Fruit fly (Drosophila melanogaster): ENCODE measurements around the gene ATP6AP2.

The ATP6AP2 gene

DNA sequence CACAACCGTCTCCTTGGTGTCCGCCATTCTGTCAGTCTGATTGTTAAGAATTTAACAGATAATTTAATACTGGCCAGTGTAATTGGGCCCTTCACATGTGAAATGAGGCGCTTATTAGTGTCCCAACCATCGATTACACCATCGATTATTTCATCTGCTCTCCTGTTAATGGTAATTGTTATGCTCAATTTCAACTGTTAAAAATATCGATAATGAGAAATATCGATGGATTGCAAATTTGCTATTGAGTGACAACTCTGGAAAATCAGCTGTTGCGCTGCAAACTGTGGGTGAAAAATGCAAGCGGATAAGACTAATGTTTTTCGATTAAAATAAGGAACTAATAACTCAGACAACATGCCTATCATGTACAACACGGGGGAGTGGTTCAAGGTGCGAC is 6.3 kb downstream of the ATP6AP2 start, which contains the start of the genes TrpRS and Vps16A (continued):
- TF ChIP-seq dmrt99B (tag; optimal IDR thresholded peaks at IDR 0.05) (no peak), lmd (GFP tag; IDR thresholded peaks at IDR 0.05) (no peak), CG18011 (GFP tag; optimal IDR thresholded peaks at IDR 0.05) (no peak), HmgD (GFP tag; optimal IDR thresholded peaks at IDR 0.05) (peak; percentile 42), toy (GFP tag; IDR thresholded peaks at IDR 0.05) (no peak), stc (GFP tag; IDR thresholded peaks at IDR 0.05) (no peak), lola (GFP tag; optimal IDR thresholded peaks at IDR 0.05) (no peak), pb (GFP tag; optimal IDR thresholded peaks at IDR 0.05) (no peak), CG18262 (tag; optimal IDR thresholded peaks at IDR 0.05) (no peak), Nf-YC (tag; optimal IDR thresholded peaks at IDR 0.05) (no peak), unpg (GFP tag; optimal IDR thresholded peaks at IDR 0.05) (no peak), bcd (GFP tag; optimal IDR thresholded peaks at IDR 0.05) (no peak), bbx (GFP tag; IDR thresholded peaks at IDR 0.05; ENCODE audit: partially characterized antibody) (peak; percentile 99), gfzf (GFP tag; optimal IDR thresholded peaks at IDR 0.05) (peak; percentile 23), ro (GFP tag; IDR thresholded peaks at IDR 0.05) (no peak), Lhr (GFP tag; optimal IDR thresholded peaks at IDR 0.05) (peak; percentile 4), CG17829 (tag; optimal IDR thresholded peaks at IDR 0.05) (peak; percentile 63), CG34376 (GFP tag; optimal IDR thresholded peaks at IDR 0.05) (peak; percentile 26), Rfx (GFP tag; IDR thresholded peaks at IDR 0.05) (peak; percentile 55), Stat92E (GFP tag; optimal IDR thresholded peaks at IDR 0.05) (no peak), so (GFP tag; IDR thresholded peaks at IDR 0.05) (no peak), Taf1 (GFP tag; IDR thresholded peaks at IDR 0.05) (no peak), CG12391 (tag; optimal IDR thresholded peaks at IDR 0.05) (no peak), bigmax (GFP tag; optimal IDR thresholded peaks at IDR 0.05) (no peak), CG34224 (GFP tag; IDR thresholded peaks at IDR 0.05; ENCODE audit: partially characterized antibody) (peak; percentile 99), CG15269 (tag; optimal IDR thresholded peaks at IDR 0.05) (no peak), CG12299 (tag; optimal IDR thresholded peaks at IDR 0.05) (no peak), zen (tag; optimal IDR thresholded peaks at IDR 0.05) (peak; percentile 69), dmrt11E (tag; optimal IDR thresholded peaks at IDR 0.05) (no peak), slou (GFP tag; optimal IDR thresholded peaks at IDR 0.05) (no peak), CG10565 (GFP tag; optimal IDR thresholded peaks at IDR 0.05) (no peak), knrl (GFP tag; IDR thresholded peaks at IDR 0.05; ENCODE audit: partially characterized antibody) (peak; percentile 97), ATbp (GFP tag; optimal IDR thresholded peaks at IDR 0.05) (no peak), D (optimal IDR thresholded peaks at IDR 0.05) (no peak), D (GFP tag; optimal IDR thresholded peaks at IDR 0.05) (no peak), CG1603 (tag; optimal IDR thresholded peaks at IDR 0.05) (peak; percentile 88), sens (GFP tag) (peak; percentile 79), Max (GFP tag; optimal IDR thresholded peaks at IDR 0.05) (no peak), jigr1 (GFP tag; IDR thresholded peaks at IDR 0.05) (no peak), Dref (GFP tag; IDR thresholded peaks at IDR 0.05) (peak; percentile 97), BtbVII (GFP tag; optimal IDR thresholded peaks at IDR 0.05) (no peak), Lim3 (GFP tag; IDR thresholded peaks at IDR 0.05) (no peak), sqz (GFP tag; optimal IDR thresholded peaks at IDR 0.05) (no peak), Neu2 (GFP tag; optimal IDR thresholded peaks at IDR 0.05; ENCODE audit: borderline replicate concordance) (no peak), Hr39 (optimal IDR thresholded peaks at IDR 0.05) (no peak), ci (GFP tag; IDR thresholded peaks at IDR 0.05) (peak; percentile 39; the same call in 1 of the 3 replicates), Nf-YA (GFP tag; IDR thresholded peaks at IDR 0.05) (no peak), unc-4 (GFP tag; IDR thresholded peaks at IDR 0.05; ENCODE audit: partially characterized antibody) (peak; percentile 98), Bteb2 (GFP tag; optimal IDR thresholded peaks at IDR 0.05) (no peak), Atf3 (GFP tag; optimal IDR thresholded peaks at IDR 0.05) (no peak), crc (GFP tag; optimal IDR thresholded peaks at IDR 0.05) (no peak)
